Fruit fly (Drosophila melanogaster): ENCODE measurements around the gene CG4793.

Gene CG4793

dm6 chr2L:15910937-15911590, 12.1 kb upstream of the CG4793 start (continued):
- TF ChIP-seq CG18011 (GFP tag; optimal IDR thresholded peaks at IDR 0.05) (peak; percentile 79), chn (GFP tag; optimal IDR thresholded peaks at IDR 0.05) (peak; percentile 96), bigmax (GFP tag; optimal IDR thresholded peaks at IDR 0.05) (no peak), ci (GFP tag; IDR thresholded peaks at IDR 0.05) (peak; percentile 97), Deaf1 (tag; optimal IDR thresholded peaks at IDR 0.05) (peak; percentile 73), ranshi (GFP tag; IDR thresholded peaks at IDR 0.05) (peak; percentile 92), pum (GFP tag; optimal IDR thresholded peaks at IDR 0.05) (peak; percentile 95), CG12236 (GFP tag; optimal IDR thresholded peaks at IDR 0.05) (peak; percentile 91), CG3995 (GFP tag; optimal IDR thresholded peaks at IDR 0.05) (peak; percentile 70), tap (tag; optimal IDR thresholded peaks at IDR 0.05) (peak; percentile 91), emc (GFP tag; optimal IDR thresholded peaks at IDR 0.05) (peak; percentile 74), CG32772 (GFP tag; IDR thresholded peaks at IDR 0.05) (peak; percentile 97), CG9437 (GFP tag; optimal IDR thresholded peaks at IDR 0.05) (peak; percentile 91), usp (GFP tag; optimal IDR thresholded peaks at IDR 0.05) (no peak), p53 (GFP tag; optimal IDR thresholded peaks at IDR 0.05) (peak; percentile 91), Doc3 (GFP tag; IDR thresholded peaks at IDR 0.05; ENCODE audit: partially characterized antibody) (no peak), crc (GFP tag; optimal IDR thresholded peaks at IDR 0.05) (peak; percentile 93), chm (GFP tag; IDR thresholded peaks at IDR 0.05) (peak; percentile 96), sisA (GFP tag; IDR thresholded peaks at IDR 0.05) (peak; percentile 95), CG14667 (GFP tag; IDR thresholded peaks at IDR 0.05) (peak; percentile 92), Nf-YA (GFP tag; IDR thresholded peaks at IDR 0.05) (peak; percentile 85), ind (GFP tag; optimal IDR thresholded peaks at IDR 0.05) (peak; percentile 96), knrl (GFP tag; IDR thresholded peaks at IDR 0.05; ENCODE audit: partially characterized antibody) (peak; percentile 57), zen (tag; optimal IDR thresholded peaks at IDR 0.05) (peak; percentile 87), Sry-δ (GFP tag; optimal IDR thresholded peaks at IDR 0.05) (peak; percentile 61), Dref (GFP tag; IDR thresholded peaks at IDR 0.05) (no peak), B-H2 (GFP tag; optimal IDR thresholded peaks at IDR 0.05) (peak; percentile 75), salm (tag; optimal IDR thresholded peaks at IDR 0.05) (peak; percentile 92), Neu2 (GFP tag; optimal IDR thresholded peaks at IDR 0.05; ENCODE audit: borderline replicate concordance) (peak; percentile 39), CG15479 (GFP tag; optimal IDR thresholded peaks at IDR 0.05) (no peak), Antp (GFP tag; optimal IDR thresholded peaks at IDR 0.05) (peak; percentile 95), Side (GFP tag; optimal IDR thresholded peaks at IDR 0.05) (peak; percentile 95), pan (optimal IDR thresholded peaks at IDR 0.05) (no peak), pan (GFP tag; optimal IDR thresholded peaks at IDR 0.05 in 1 of 2, IDR thresholded peaks at IDR 0.05 in 1 of 2) (peak in 1 of 2 experiments; percentile 96), CkIIα-i1 (GFP tag; IDR thresholded peaks at IDR 0.05) (peak; percentile 88), Ets65A (GFP tag) (peak; percentile 99), ab (GFP tag; optimal IDR thresholded peaks at IDR 0.05) (peak; percentile 83), Xbp1 (GFP tag; optimal IDR thresholded peaks at IDR 0.05) (peak; percentile 96), kay (GFP tag; optimal IDR thresholded peaks at IDR 0.05) (peak; percentile 94), org-1 (GFP tag; optimal IDR thresholded peaks at IDR 0.05) (peak; percentile 94), bab2 (GFP tag; optimal IDR thresholded peaks at IDR 0.05) (peak; percentile 95), TFAM (GFP tag; optimal IDR thresholded peaks at IDR 0.05) (peak; percentile 80), CG10274 (GFP tag; optimal IDR thresholded peaks at IDR 0.05) (peak; percentile 87), dmrt11E (tag; optimal IDR thresholded peaks at IDR 0.05) (peak; percentile 96), C15 (GFP tag; IDR thresholded peaks at IDR 0.05) (peak; percentile 92), CG3065 (GFP tag; optimal IDR thresholded peaks at IDR 0.05) (peak; percentile 93), Nf-YB (GFP tag; optimal IDR thresholded peaks at IDR 0.05) (peak; percentile 80), Pdp1 (GFP tag; optimal IDR thresholded peaks at IDR 0.05) (peak; percentile 91 to 96), nerfin-2 (GFP tag; IDR thresholded peaks at IDR 0.05; ENCODE audit: partially characterized antibody) (no peak; the same call in 1 of the 2 replicates), chinmo (GFP tag; IDR thresholded peaks at IDR 0.05; ENCODE audit: partially characterized antibody) (no peak; the same call in 3 of the 4 replicates)

Data from whole organism, embryonic.